Worm (Caenorhabditis elegans): Measurements from ENCODE around the gene clec-59.

ce11 chrII:10480043-10480442 lies 795 bp upstream of the clec-59 start:
- TF ChIP-seq ztf-11 (tag; optimal IDR thresholded peaks at IDR 0.05), result no peak
- no peak for TF ChIP-seq sptf-1 (tag; optimal IDR thresholded peaks at IDR 0.05)
- no peak for TF ChIP-seq tbx-8 (GFP tag; optimal IDR thresholded peaks at IDR 0.05)
- TF ChIP-seq nhr-12 (tag; optimal IDR thresholded peaks at IDR 0.05), result no peak
- no peak for TF ChIP-seq blmp-1 (tag; optimal IDR thresholded peaks at IDR 0.05)
- no peak for TF ChIP-seq unc-62 (GFP tag; optimal IDR thresholded peaks at IDR 0.05)
- TF ChIP-seq elt-1 (tag; optimal IDR thresholded peaks at IDR 0.05; ENCODE audit: borderline replicate concordance, insufficient read depth), result no peak
- no peak for TF ChIP-seq lin-13 (tag; optimal IDR thresholded peaks at IDR 0.05)
- TF ChIP-seq nhr-76 (tag; optimal IDR thresholded peaks at IDR 0.05), result no peak

Measured in whole organism, mixed stage, embryonic.